Worm (Caenorhabditis elegans): Measurements from ENCODE around the gene vps-41.
A peak's percentile ranks its signal among the peaks of the same experiment; 100 is the strongest.

Gene vps-41

DNA sequence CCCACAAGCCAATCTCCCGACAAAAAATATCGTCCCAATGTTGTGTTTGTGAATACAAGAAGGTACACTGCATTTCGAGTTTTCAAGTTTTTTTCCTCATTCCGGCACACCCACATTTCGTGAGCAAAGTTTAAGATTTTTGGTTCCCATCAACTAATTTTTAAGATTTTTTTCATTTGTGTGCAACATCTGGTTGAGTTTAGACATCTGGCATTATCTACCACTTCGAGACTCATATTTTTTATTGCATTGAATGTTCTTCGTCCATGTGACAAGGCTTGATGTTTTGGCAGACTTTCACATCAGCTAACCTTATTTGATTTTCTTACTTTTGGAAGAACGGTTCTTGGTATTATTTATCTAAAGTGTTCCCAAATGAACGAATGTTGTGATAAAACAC lies 23.2 kb upstream of the vps-41 start:
- TF ChIP-seq flt-1 (GFP tag; IDR thresholded peaks at IDR 0.05) (no peak), ztf-23 (GFP tag; IDR thresholded peaks at IDR 0.05) (no peak)

ce11 chrX:5262033-5262432 lies 21.6 kb upstream of the vps-41 start:
- TF ChIP-seq ref-1 (GFP tag; conservative IDR thresholded peaks at IDR 0.05) (no peak), klf-2 (GFP tag; conservative IDR thresholded peaks at IDR 0.05) (no peak), tab-1 (GFP tag; IDR thresholded peaks at IDR 0.05) (no peak), ztf-23 (GFP tag; IDR thresholded peaks at IDR 0.05) (no peak), flt-1 (GFP tag; IDR thresholded peaks at IDR 0.05) (no peak), T22C8.4 (GFP tag; IDR thresholded peaks at IDR 0.05) (no peak), med-1 (GFP tag; optimal IDR thresholded peaks at IDR 0.05; ENCODE audit: insufficient read depth) (no peak)

DNA sequence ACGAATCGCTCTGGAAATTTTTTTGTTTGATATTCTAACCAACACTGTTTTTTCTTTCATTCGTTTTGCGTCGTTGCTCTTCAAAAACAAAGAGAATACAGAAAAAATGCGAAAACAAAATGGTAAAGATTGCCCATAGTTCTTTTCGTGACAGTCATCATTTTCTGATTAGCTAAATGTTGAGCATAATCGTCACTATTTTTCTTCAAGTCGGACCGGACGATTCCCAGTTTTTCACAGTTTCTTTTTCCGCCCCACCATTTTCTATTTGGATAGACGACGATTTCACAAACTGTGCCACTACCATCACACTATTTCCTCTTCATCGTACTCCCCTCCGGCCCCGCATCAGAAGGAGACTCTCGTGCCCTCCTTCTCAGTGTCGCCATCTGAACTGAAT lies 20.0 kb upstream of the vps-41 start:
- TF ChIP-seq tab-1 (GFP tag; IDR thresholded peaks at IDR 0.05) = no peak
- TF ChIP-seq T22C8.4 (GFP tag; IDR thresholded peaks at IDR 0.05) = no peak
- no peak for TF ChIP-seq med-1 (GFP tag; optimal IDR thresholded peaks at IDR 0.05; ENCODE audit: insufficient read depth)
- TF ChIP-seq ref-1 (GFP tag; conservative IDR thresholded peaks at IDR 0.05) = no peak
- TF ChIP-seq flt-1 (GFP tag; IDR thresholded peaks at IDR 0.05) = no peak
- TF ChIP-seq cog-1 (tag; optimal IDR thresholded peaks at IDR 0.05) = no peak
- no peak for TF ChIP-seq ztf-23 (GFP tag; IDR thresholded peaks at IDR 0.05)
- no peak for TF ChIP-seq ztf-29 (GFP tag; IDR thresholded peaks at IDR 0.05)
- no peak for TF ChIP-seq klf-2 (GFP tag; conservative IDR thresholded peaks at IDR 0.05)

- TF ChIP-seq ztf-29 (GFP tag; IDR thresholded peaks at IDR 0.05) = no peak
- no peak for TF ChIP-seq T22C8.4 (GFP tag; IDR thresholded peaks at IDR 0.05)
- TF ChIP-seq tab-1 (GFP tag; IDR thresholded peaks at IDR 0.05) = no peak
- TF ChIP-seq flt-1 (GFP tag; IDR thresholded peaks at IDR 0.05) = no peak
- TF ChIP-seq klf-2 (GFP tag; conservative IDR thresholded peaks at IDR 0.05) = no peak
- TF ChIP-seq med-1 (GFP tag; optimal IDR thresholded peaks at IDR 0.05; ENCODE audit: insufficient read depth) = no peak
- no peak for TF ChIP-seq ref-1 (GFP tag; conservative IDR thresholded peaks at IDR 0.05)
- no peak for TF ChIP-seq cog-1 (tag; optimal IDR thresholded peaks at IDR 0.05)
- no peak for TF ChIP-seq ztf-23 (GFP tag; IDR thresholded peaks at IDR 0.05)
Measured at ce11 chrX:5264026-5264425, 19.6 kb upstream of the vps-41 start, which contains the start of gene Y34B4A.4. Gene Y34B4A.4 (plus strand): TSS chrX:5264326.

- TF ChIP-seq ref-1 (GFP tag; conservative IDR thresholded peaks at IDR 0.05) (no peak), ztf-29 (GFP tag; IDR thresholded peaks at IDR 0.05) (no peak), med-1 (GFP tag; optimal IDR thresholded peaks at IDR 0.05; ENCODE audit: insufficient read depth) (no peak), flt-1 (GFP tag; IDR thresholded peaks at IDR 0.05) (no peak), T22C8.4 (GFP tag; IDR thresholded peaks at IDR 0.05) (no peak), cog-1 (tag; optimal IDR thresholded peaks at IDR 0.05) (no peak), klf-2 (GFP tag; conservative IDR thresholded peaks at IDR 0.05) (no peak), tab-1 (GFP tag; IDR thresholded peaks at IDR 0.05) (no peak), ztf-23 (GFP tag; IDR thresholded peaks at IDR 0.05) (no peak)
Measured at ce11 chrX:5265356-5265755, 18.3 kb upstream of the vps-41 start.

DNA sequence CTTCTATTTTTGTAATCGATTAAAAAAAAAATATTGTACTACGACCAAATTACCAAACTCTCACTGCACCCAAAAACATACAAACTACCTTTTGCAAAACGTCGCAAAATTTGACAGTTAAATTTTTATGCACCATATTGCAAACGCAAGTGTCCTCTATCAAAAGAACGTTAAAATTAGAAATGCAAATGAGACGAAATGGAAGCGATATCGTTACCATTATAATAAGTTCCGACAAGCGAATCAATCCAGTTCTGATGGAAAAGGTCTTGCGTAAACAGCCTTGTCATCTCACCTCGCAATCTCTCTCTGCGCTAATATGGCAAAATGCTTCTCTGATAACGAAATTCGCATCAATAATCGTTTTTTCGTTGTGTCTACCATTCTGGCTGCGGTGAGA lies 15.6 kb upstream of the vps-41 start:
- no peak for TF ChIP-seq ztf-29 (GFP tag; IDR thresholded peaks at IDR 0.05)
- TF ChIP-seq klf-2 (GFP tag; conservative IDR thresholded peaks at IDR 0.05) = no peak
- no peak for TF ChIP-seq med-1 (GFP tag; optimal IDR thresholded peaks at IDR 0.05; ENCODE audit: insufficient read depth)

- TF ChIP-seq ztf-29 (GFP tag; IDR thresholded peaks at IDR 0.05) = no peak
- TF ChIP-seq tab-1 (GFP tag; IDR thresholded peaks at IDR 0.05) = no peak
- no peak for TF ChIP-seq cog-1 (tag; optimal IDR thresholded peaks at IDR 0.05)
- no peak for TF ChIP-seq ref-1 (GFP tag; conservative IDR thresholded peaks at IDR 0.05)
- no peak for TF ChIP-seq klf-2 (GFP tag; conservative IDR thresholded peaks at IDR 0.05)
- TF ChIP-seq flt-1 (GFP tag; IDR thresholded peaks at IDR 0.05) = no peak
- TF ChIP-seq T22C8.4 (GFP tag; IDR thresholded peaks at IDR 0.05) = no peak
- no peak for TF ChIP-seq med-1 (GFP tag; optimal IDR thresholded peaks at IDR 0.05; ENCODE audit: insufficient read depth)
- TF ChIP-seq ztf-23 (GFP tag; IDR thresholded peaks at IDR 0.05) = no peak
Measured at ce11 chrX:5269359-5269758, 14.3 kb upstream of the vps-41 start.

DNA sequence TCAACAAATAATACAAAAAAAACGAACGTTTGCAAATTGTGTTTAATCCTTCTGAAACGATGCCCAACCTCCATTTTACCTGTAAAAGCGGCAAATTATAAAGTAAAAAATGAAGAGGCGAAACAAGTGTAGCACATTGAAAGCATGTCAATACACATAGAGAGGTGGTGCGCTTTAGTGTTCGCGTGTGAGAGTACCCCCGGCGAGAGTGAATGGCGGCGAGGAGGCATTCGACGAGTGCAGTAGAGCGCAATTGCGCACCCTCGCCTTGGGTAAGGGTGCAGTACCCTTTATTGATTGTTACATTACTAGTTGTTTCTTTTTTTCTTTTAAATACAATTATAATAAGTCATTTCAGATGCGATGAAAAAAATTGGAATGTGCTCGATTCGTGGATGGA lies 8.4 kb upstream of the vps-41 start, which contains the start of gene hst-6:
Gene hst-6 (plus strand): TSS at position 353 of the 400 bp plus-strand sequence.
- TF ChIP-seq med-1 (GFP tag; optimal IDR thresholded peaks at IDR 0.05; ENCODE audit: insufficient read depth) (no peak), ztf-29 (GFP tag; IDR thresholded peaks at IDR 0.05) (peak; percentile 66; the same call in 1 of the 2 replicates), klf-2 (GFP tag; conservative IDR thresholded peaks at IDR 0.05) (no peak), cog-1 (tag; optimal IDR thresholded peaks at IDR 0.05) (peak; percentile 78), T22C8.4 (GFP tag; IDR thresholded peaks at IDR 0.05) (no peak; the same call in 1 of the 2 replicates), ref-1 (GFP tag; conservative IDR thresholded peaks at IDR 0.05) (no peak), tab-1 (GFP tag; IDR thresholded peaks at IDR 0.05) (no peak; the same call in 1 of the 2 replicates), flt-1 (GFP tag; IDR thresholded peaks at IDR 0.05) (peak; percentile 62), ztf-23 (GFP tag; IDR thresholded peaks at IDR 0.05) (peak; percentile 66; the same call in 1 of the 2 replicates)

- TF ChIP-seq T22C8.4 (GFP tag; IDR thresholded peaks at IDR 0.05) = no peak
- no peak for TF ChIP-seq flt-1 (GFP tag; IDR thresholded peaks at IDR 0.05)
- no peak for TF ChIP-seq ztf-23 (GFP tag; IDR thresholded peaks at IDR 0.05)
- TF ChIP-seq tab-1 (GFP tag; IDR thresholded peaks at IDR 0.05) = no peak
- TF ChIP-seq ref-1 (GFP tag; conservative IDR thresholded peaks at IDR 0.05) = no peak
- no peak for TF ChIP-seq ztf-29 (GFP tag; IDR thresholded peaks at IDR 0.05)
- no peak for TF ChIP-seq cog-1 (tag; optimal IDR thresholded peaks at IDR 0.05)
- TF ChIP-seq med-1 (GFP tag; optimal IDR thresholded peaks at IDR 0.05; ENCODE audit: insufficient read depth) = no peak
- TF ChIP-seq klf-2 (GFP tag; conservative IDR thresholded peaks at IDR 0.05) = no peak
Measured at ce11 chrX:5276772-5277171, 6.9 kb upstream of the vps-41 start.

DNA sequence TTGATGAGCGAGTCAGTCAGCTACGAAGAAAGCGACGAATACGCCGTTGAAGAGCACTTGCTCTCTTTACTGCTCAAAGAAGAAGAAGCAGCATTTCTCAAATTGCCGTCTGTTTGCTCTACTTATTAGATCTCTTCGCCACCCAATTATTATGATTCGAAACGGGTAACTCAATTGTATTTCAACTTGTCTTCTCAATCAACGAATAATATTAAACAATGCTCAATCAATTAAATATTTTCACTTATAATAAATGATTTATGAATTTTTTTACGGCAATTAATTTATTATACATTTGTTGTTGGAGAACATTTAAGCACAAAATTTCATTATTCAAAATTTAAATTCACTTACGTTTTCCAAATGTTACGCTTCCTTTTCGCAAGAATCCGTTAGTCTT lies 5.4 kb upstream of the vps-41 start:
- no peak for TF ChIP-seq T22C8.4 (GFP tag; IDR thresholded peaks at IDR 0.05)
- TF ChIP-seq med-1 (GFP tag; optimal IDR thresholded peaks at IDR 0.05; ENCODE audit: insufficient read depth) = no peak
- TF ChIP-seq flt-1 (GFP tag; IDR thresholded peaks at IDR 0.05) = no peak
- TF ChIP-seq klf-2 (GFP tag; conservative IDR thresholded peaks at IDR 0.05) = no peak
- no peak for TF ChIP-seq ref-1 (GFP tag; conservative IDR thresholded peaks at IDR 0.05)
- no peak for TF ChIP-seq ztf-29 (GFP tag; IDR thresholded peaks at IDR 0.05)
- TF ChIP-seq cog-1 (tag; optimal IDR thresholded peaks at IDR 0.05) = no peak
- no peak for TF ChIP-seq ztf-23 (GFP tag; IDR thresholded peaks at IDR 0.05)
- no peak for TF ChIP-seq tab-1 (GFP tag; IDR thresholded peaks at IDR 0.05)
